Worm (Caenorhabditis elegans): Measurements from ENCODE around the gene ZK662.5.
A peak's percentile ranks its signal among the peaks of the same experiment; 100 is the strongest.

The ZK662.5 gene

ce11 chrX:15706108-15706676, 15.3 kb upstream of the ZK662.5 start (continued):
- TF ChIP-seq elt-2 (tag; optimal IDR thresholded peaks at IDR 0.05) (no peak), fkh-4 (tag; optimal IDR thresholded peaks at IDR 0.05; ENCODE audit: borderline replicate concordance) (no peak), ztf-4 (tag; optimal IDR thresholded peaks at IDR 0.05) (no peak), nhr-47 (tag; optimal IDR thresholded peaks at IDR 0.05) (peak; percentile 20), sox-4 (tag; optimal IDR thresholded peaks at IDR 0.05) (no peak), elt-3 (tag; optimal IDR thresholded peaks at IDR 0.05) (peak in 2 of 6 experiments; percentile 58 to 71), nhr-19 (GFP tag; conservative IDR thresholded peaks at IDR 0.05) (peak; percentile 43), snu-23 (GFP tag; optimal IDR thresholded peaks at IDR 0.05) (peak; percentile 57), ets-5 (GFP tag; IDR thresholded peaks at IDR 0.05) (no peak), nhr-84 (tag; optimal IDR thresholded peaks at IDR 0.05) (no peak), tbx-2 (tag; optimal IDR thresholded peaks at IDR 0.05) (peak; percentile 50), zip-4 (GFP tag; optimal IDR thresholded peaks at IDR 0.05) (no peak), fkh-10 (GFP tag; optimal IDR thresholded peaks at IDR 0.05) (no peak), nhr-71 (tag; optimal IDR thresholded peaks at IDR 0.05) (peak; percentile 75), tlp-1 (tag; optimal IDR thresholded peaks at IDR 0.05) (no peak), ceh-8 (GFP tag; optimal IDR thresholded peaks at IDR 0.05) (no peak), unc-130 (tag; optimal IDR thresholded peaks at IDR 0.05) (peak; percentile 49), nhr-90 (tag; optimal IDR thresholded peaks at IDR 0.05; ENCODE audit: poor library complexity) (peak; percentile 44), aha-1 (tag; optimal IDR thresholded peaks at IDR 0.05) (no peak), dsc-1 (tag; optimal IDR thresholded peaks at IDR 0.05) (no peak), efl-1 (optimal IDR thresholded peaks at IDR 0.05) (no peak), efl-1 (GFP tag; optimal IDR thresholded peaks at IDR 0.05 in 1 of 2) (no peak), lin-14 (GFP tag; optimal IDR thresholded peaks at IDR 0.05) (peak; percentile 72), lir-3 (tag; optimal IDR thresholded peaks at IDR 0.05; ENCODE audit: poor library complexity) (no peak), unc-30 (tag; optimal IDR thresholded peaks at IDR 0.05) (no peak), blmp-1 (tag; optimal IDR thresholded peaks at IDR 0.05) (peak; percentile 50), ama-1 (optimal IDR thresholded peaks at IDR 0.05) (no peak), egl-13 (tag; optimal IDR thresholded peaks at IDR 0.05) (no peak), unc-62 (GFP tag; optimal IDR thresholded peaks at IDR 0.05) (no peak), nhr-11 (tag; optimal IDR thresholded peaks at IDR 0.05) (no peak), hpl-2 (GFP tag; optimal IDR thresholded peaks at IDR 0.05) (no peak), nhr-12 (tag; optimal IDR thresholded peaks at IDR 0.05) (no peak), aly-2 (tag; optimal IDR thresholded peaks at IDR 0.05) (no peak), nhr-28 (tag; optimal IDR thresholded peaks at IDR 0.05) (no peak), fos-1 (tag; optimal IDR thresholded peaks at IDR 0.05) (no peak), ceh-63 (GFP tag; optimal IDR thresholded peaks at IDR 0.05) (no peak), xbp-1 (tag; optimal IDR thresholded peaks at IDR 0.05) (peak; percentile 6), jun-1 (tag; optimal IDR thresholded peaks at IDR 0.05) (no peak), skn-1 (tag; optimal IDR thresholded peaks at IDR 0.05) (no peak), sptf-1 (tag; optimal IDR thresholded peaks at IDR 0.05) (no peak), ceh-88 (GFP tag; IDR thresholded peaks at IDR 0.05) (no peak), lsy-2 (tag; optimal IDR thresholded peaks at IDR 0.05) (peak; percentile 8 to 38), ztf-11 (tag; optimal IDR thresholded peaks at IDR 0.05) (no peak), lin-39 (tag; optimal IDR thresholded peaks at IDR 0.05) (no peak), irx-1 (tag; optimal IDR thresholded peaks at IDR 0.05) (no peak), F16B12.6 (tag; optimal IDR thresholded peaks at IDR 0.05) (no peak), Y116A8C.19 (tag; optimal IDR thresholded peaks at IDR 0.05; ENCODE audit: borderline replicate concordance) (no peak), nhr-76 (tag; optimal IDR thresholded peaks at IDR 0.05) (no peak), pag-3 (tag; optimal IDR thresholded peaks at IDR 0.05; ENCODE audit: borderline replicate concordance, insufficient read depth) (no peak), dpl-1 (GFP tag; optimal IDR thresholded peaks at IDR 0.05) (no peak), alr-1 (tag; optimal IDR thresholded peaks at IDR 0.05; ENCODE audit: borderline replicate concordance) (no peak), nhr-20 (tag; optimal IDR thresholded peaks at IDR 0.05) (peak; percentile 77), fkh-8 (tag; optimal IDR thresholded peaks at IDR 0.05) (no peak)
